Worm (Caenorhabditis elegans) whole organism, L4 larva: ENCODE data around the gene F41D9.2.
A peak's percentile ranks its signal among the peaks of the same experiment; 100 is the strongest.

Experiments
- F26F4.8 ChIP-seq: fragments of 200-800 bp; sonication (Bioruptor generic); conservative IDR thresholded peaks from 2 replicates; pipeline ENCODE4 v1.3.6; 2022; ENCODE audit warnings: missing genetic modification characterization, missing compliant biosample characterization
- R02D3.7 ChIP-seq: fragments of 150-350 bp; sonication (generic microtip); optimal IDR thresholded peaks from 3 replicates; lab custom pipeline; 2014; ENCODE audit warnings: missing biosample characterization, missing genetic modification characterization
- T20F7.1 ChIP-seq: fragments of 200-800 bp; sonication (Bioruptor generic); optimal IDR thresholded peaks from 2 replicates; lab custom pipeline; 2018; ENCODE audit warnings: mild to moderate bottlenecking, missing genetic modification characterization, missing compliant biosample characterization
- Y5F2A.4 ChIP-seq: fragments of 200-800 bp; sonication (Bioruptor generic); optimal IDR thresholded peaks from 2 replicates; lab custom pipeline; 2018; ENCODE audit warnings: mild to moderate bottlenecking, missing genetic modification characterization, missing compliant biosample characterization
- aly-2 ChIP-seq: sonication (generic microtip); optimal IDR thresholded peaks from 2 replicates; lab custom pipeline; 2018; ENCODE audit warnings: missing biosample characterization, missing genetic modification characterization
- arid-1 ChIP-seq: fragments of 200-800 bp; sonication (Bioruptor generic); conservative IDR thresholded peaks from 2 replicates; pipeline ENCODE4 v1.3.6; 2022; ENCODE audit warnings: missing genetic modification reagents, missing genetic modification characterization, missing compliant biosample characterization
- ceh-44 ChIP-seq: fragments of 200-800 bp; sonication (Bioruptor generic); IDR thresholded peaks from 2 replicates; pipeline ENCODE4 v1.3.6; 2022; ENCODE audit warnings: missing genetic modification reagents, missing genetic modification characterization, missing compliant biosample characterization
- daf-12 ChIP-seq: fragments of 150-350 bp; optimal IDR thresholded peaks from 2 replicates; lab custom pipeline; 2014; ENCODE audit warnings: missing biosample characterization, missing genetic modification reagents, missing genetic modification characterization
- daf-16 ChIP-seq, 3 experiments: sonication (generic microtip); optimal IDR thresholded peaks; 2 replicates each; lab custom pipeline; 2016 to 2017; ENCODE audit warnings: missing genetic modification characterization in 3 of 3, missing genetic modification reagents in 3 of 3, mild to moderate bottlenecking in 2 of 3, missing compliant biosample characterization in 2 of 3, missing biosample characterization in 1 of 3, moderate library complexity in 1 of 3
- daf-8 ChIP-seq: fragments of 200-800 bp; sonication (Bioruptor generic); IDR thresholded peaks from 2 replicates; pipeline ENCODE4 v1.3.6; 2022; ENCODE audit warnings: missing genetic modification characterization, missing compliant biosample characterization
- dmd-6 ChIP-seq: fragments of 200-800 bp; sonication (Bioruptor generic); IDR thresholded peaks from 2 replicates; pipeline ENCODE4 v1.3.6; 2022; ENCODE audit warnings: missing genetic modification reagents, missing genetic modification characterization, missing compliant biosample characterization
- dpl-1 ChIP-seq: fragments of 150-350 bp; optimal IDR thresholded peaks from 2 replicates; lab custom pipeline; 2014; ENCODE audit warnings: missing biosample characterization, missing genetic modification reagents, missing genetic modification characterization
- dve-1 ChIP-seq: sonication (generic microtip); optimal IDR thresholded peaks from 2 replicates; lab custom pipeline; 2017; ENCODE audit warnings: antibody characterized with exemption, mild to moderate bottlenecking, missing genetic modification characterization, missing compliant biosample characterization; ENCODE audit not compliant: insufficient read depth
- egl-43 ChIP-seq: fragments of 200-800 bp; sonication (Bioruptor generic); IDR thresholded peaks from 2 replicates; pipeline ENCODE4 v1.3.6; 2022; ENCODE audit warnings: missing genetic modification reagents, missing genetic modification characterization, missing compliant biosample characterization
- fkh-10 ChIP-seq: fragments of 150-350 bp; optimal IDR thresholded peaks from 2 replicates; lab custom pipeline; 2014; ENCODE audit warnings: missing biosample characterization, missing genetic modification reagents, missing genetic modification characterization
- hlh-11 ChIP-seq: fragments of 200-800 bp; sonication (Bioruptor generic); optimal IDR thresholded peaks from 2 replicates; lab custom pipeline; 2018; ENCODE audit warnings: mild to moderate bottlenecking, missing genetic modification characterization, missing compliant biosample characterization
- lim-7 ChIP-seq: fragments of 200-800 bp; sonication (Bioruptor generic); IDR thresholded peaks from 2 replicates; pipeline ENCODE4 v1.3.6; 2022; ENCODE audit warnings: missing genetic modification characterization, missing compliant biosample characterization
- lin-13 ChIP-seq: fragments of 150-350 bp; optimal IDR thresholded peaks from 2 replicates; lab custom pipeline; 2014; ENCODE audit warnings: missing biosample characterization, missing genetic modification reagents, missing genetic modification characterization
- madf-5 ChIP-seq, 2 experiments: fragments of 200-800 bp; sonication (Bioruptor generic); IDR thresholded peaks; 2 replicates each; pipeline ENCODE4 v1.3.6; 2022; ENCODE audit warnings: missing compliant biosample characterization in 2 of 2, missing genetic modification characterization in 2 of 2
- mep-1 ChIP-seq: fragments of 150-350 bp; sonication (generic microtip); optimal IDR thresholded peaks from 3 replicates; lab custom pipeline; 2014; ENCODE audit warnings: missing biosample characterization, missing genetic modification characterization
- mes-2 ChIP-seq: sonication (generic microtip); optimal IDR thresholded peaks from 2 replicates; lab custom pipeline; 2016; ENCODE audit warnings: missing genotype, mild to moderate bottlenecking, missing genetic modification characterization, missing compliant biosample characterization; ENCODE audit not compliant: poor library complexity, severe bottlenecking
- nhr-102 ChIP-seq: sonication (generic microtip); optimal IDR thresholded peaks from 2 replicates; lab custom pipeline; 2016; ENCODE audit warnings: mild to moderate bottlenecking, missing genetic modification characterization, moderate library complexity, missing compliant biosample characterization
- nhr-25 ChIP-seq: sonication (generic microtip); optimal IDR thresholded peaks from 2 replicates; lab custom pipeline; 2017; ENCODE audit warnings: missing genetic modification characterization, mild to moderate bottlenecking, missing compliant biosample characterization, antibody characterized with exemption, moderate library complexity, borderline replicate concordance; ENCODE audit not compliant: insufficient read depth
- nhr-28 ChIP-seq: fragments of 150-350 bp; optimal IDR thresholded peaks from 2 replicates; lab custom pipeline; 2014; ENCODE audit warnings: missing biosample characterization, missing genetic modification characterization
- nhr-42 ChIP-seq: fragments of 200-800 bp; sonication (Bioruptor generic); IDR thresholded peaks from 2 replicates; pipeline ENCODE4 v1.3.6; 2022; ENCODE audit warnings: missing genetic modification characterization, missing compliant biosample characterization
- nhr-6 ChIP-seq: fragments of 150-350 bp; optimal IDR thresholded peaks from 2 replicates; lab custom pipeline; 2014; ENCODE audit warnings: missing biosample characterization, missing genetic modification characterization
- pha-4 ChIP-seq, 2 experiments: fragments of 150-350 bp in 1 of 2; fragments of 200-800 bp in 1 of 2; sonication (Bioruptor generic) in 1 of 2; IDR thresholded peaks in 1 of 2; optimal IDR thresholded peaks in 1 of 2; 2 replicates each; pipeline versions ENCODE4 v1.3.6 to Lab custom; 2014 to 2022; ENCODE audit warnings: missing genetic modification characterization in 2 of 2, missing genetic modification reagents in 2 of 2, missing biosample characterization in 1 of 2, missing compliant biosample characterization in 1 of 2
- snpc-1.2 ChIP-seq: fragments of 200-800 bp; sonication (Bioruptor generic); IDR thresholded peaks from 2 replicates; pipeline ENCODE4 v1.3.6; 2022; ENCODE audit warnings: missing genetic modification reagents, missing genetic modification characterization, missing compliant biosample characterization
- snpc-4 ChIP-seq: fragments of 150-350 bp; optimal IDR thresholded peaks from 2 replicates; lab custom pipeline; 2014; ENCODE audit warnings: missing biosample characterization, missing genetic modification characterization
- tra-1 ChIP-seq: fragments of 200-800 bp; sonication (Bioruptor generic); IDR thresholded peaks from 2 replicates; pipeline ENCODE4 v1.3.6; 2022; ENCODE audit warnings: missing genetic modification reagents, missing genetic modification characterization, missing compliant biosample characterization
- unc-62 ChIP-seq, 3 experiments: fragments of 150-350 bp in 1 of 3; sonication (generic microtip); optimal IDR thresholded peaks in 2 of 3; peaks in 1 of 3; 1 replicate in 1 of 3; 2 replicates in 2 of 3; lab custom pipeline; 2014 to 2017; ENCODE audit warnings: missing biosample characterization in 3 of 3, missing genetic modification characterization in 3 of 3, missing genetic modification reagents in 3 of 3, missing genotype in 1 of 3
- vab-7 ChIP-seq: fragments of 200-800 bp; sonication (Bioruptor generic); IDR thresholded peaks from 2 replicates; pipeline ENCODE4 v1.3.6; 2022; ENCODE audit warnings: missing genetic modification reagents, missing genetic modification characterization, missing compliant biosample characterization
- ztf-7 ChIP-seq: fragments of 150-350 bp; optimal IDR thresholded peaks from 2 replicates; lab custom pipeline; 2014; ENCODE audit warnings: missing biosample characterization, missing genetic modification characterization

Gene F41D9.2

ce11 chrX:8422020-8422419 lies 37.3 kb upstream of the F41D9.2 start, which contains the start of gene tag-123 (continued):
- TF ChIP-seq madf-5 (GFP tag; IDR thresholded peaks at IDR 0.05; lab: Robert Waterston, UW): no peak
- peak; percentile 46 for TF ChIP-seq fkh-10
- peak; percentile 69 for TF ChIP-seq dve-1 (tag; lab: Kevin White, UChicago)
- no peak for TF ChIP-seq lim-7 (GFP tag; lab: Robert Waterston, UW)
- TF ChIP-seq nhr-6: peak; percentile 71
- peak; percentile 16 for TF ChIP-seq nhr-28
- TF ChIP-seq arid-1 (GFP tag; lab: Robert Waterston, UW): 0 out of 2 replicates have a peak, but pooled peaks have one; percentile 15
- no peak for TF ChIP-seq aly-2 (tag; lab: Kevin White, UChicago)
- TF ChIP-seq nhr-102 (tag; lab: Kevin White, UChicago): peak; percentile 2
- peak; percentile 59 for TF ChIP-seq dpl-1 (GFP tag; lab: Kevin White, UChicago)
- peak; percentile 53 for TF ChIP-seq R02D3.7 (tag; lab: Kevin White, UChicago)
- TF ChIP-seq ztf-7 (tag; lab: Kevin White, UChicago): no peak
- peak; percentile 77 for TF ChIP-seq mes-2 (tag; lab: Kevin White, UChicago)
- TF ChIP-seq nhr-25 (tag; lab: Kevin White, UChicago): peak; percentile 7

- peak; percentile 81 for TF ChIP-seq dmd-6
- TF ChIP-seq nhr-102 (tag; lab: Kevin White, UChicago): no peak
Observed at ce11 chrX:8421594-8421993, 36.8 kb upstream of the F41D9.2 start.

DNA sequence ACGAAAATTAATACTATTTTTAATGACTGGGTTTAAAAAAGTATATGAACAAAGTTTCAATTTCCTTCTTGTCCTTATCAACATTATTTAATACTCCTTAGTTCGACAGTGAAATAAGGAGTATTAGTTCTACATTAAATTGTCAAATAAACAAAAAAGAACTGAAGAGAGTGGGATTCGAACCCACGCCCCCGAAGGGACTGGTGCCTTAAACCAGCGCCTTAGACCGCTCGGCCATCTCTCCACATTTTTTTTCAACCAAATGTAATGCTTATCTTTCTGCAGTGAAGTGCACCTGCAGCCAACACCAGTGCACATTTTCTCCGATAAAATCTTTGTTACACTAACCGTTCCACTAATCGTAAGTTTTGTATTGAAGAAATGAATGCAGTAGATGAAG lies 34.5 kb upstream of the F41D9.2 start:
- TF ChIP-seq snpc-1.2 (peak; percentile 76), lim-7 (GFP tag; lab: Robert Waterston, UW) (peak; percentile 68), vab-7 (peak; percentile 47; the same call in 1 of the 2 replicates), arid-1 (GFP tag; lab: Robert Waterston, UW) (0 out of 2 replicates have a peak, but pooled peaks have one; percentile 39), egl-43 (GFP tag; lab: Robert Waterston, UW) (peak; percentile 77), snpc-4 (tag; lab: Kevin White, UChicago) (no peak), mep-1 (tag; lab: Kevin White, UChicago) (peak; percentile 19), F26F4.8 (peak; percentile 62; the same call in 1 of the 2 replicates), mes-2 (tag; lab: Kevin White, UChicago) (peak; percentile 50), dve-1 (tag; lab: Kevin White, UChicago) (peak; percentile 46), daf-12 (tag; lab: Kevin White, UChicago) (no peak), pha-4 (GFP tag; IDR thresholded peaks at IDR 0.05; lab: Robert Waterston, UW) (peak; percentile 63), pha-4 (tag; optimal IDR thresholded peaks at IDR 0.05; lab: Kevin White, UChicago) (no peak), T20F7.1 (GFP tag; lab: Kevin White, UChicago) (peak; percentile 3), lin-13 (peak; percentile 7), tra-1 (GFP tag; lab: Robert Waterston, UW) (peak; percentile 40; the same call in 1 of the 2 replicates), unc-62 (GFP tag; optimal IDR thresholded peaks at IDR 0.05 in 1 of 2; lab: Kevin White, UChicago) (peak in 1 of 2 experiments; percentile 77), unc-62 (tag; optimal IDR thresholded peaks at IDR 0.05; lab: Kevin White, UChicago) (no peak), nhr-6 (peak; percentile 18), hlh-11 (tag; lab: Kevin White, UChicago) (no peak), Y5F2A.4 (no peak), daf-16 (GFP tag; optimal IDR thresholded peaks at IDR 0.05; lab: Kevin White, UChicago) (no peak), daf-16 (tag; optimal IDR thresholded peaks at IDR 0.05; lab: Kevin White, UChicago) (peak; percentile 37), daf-8 (GFP tag; lab: Robert Waterston, UW) (no peak)

- TF ChIP-seq ceh-44 (GFP tag; lab: Robert Waterston, UW) (no peak), nhr-42 (GFP tag; lab: Robert Waterston, UW) (peak; percentile 24; the same call in 1 of the 2 replicates), hlh-11 (tag; lab: Kevin White, UChicago) (peak; percentile 43)
- TF ChIP-seq, all 104 proteins: peak for 2
Observed at ce11 chrX:8418382-8418781, 33.6 kb upstream of the F41D9.2 start, which contains the start of gene spp-13. TSS of gene spp-13 (minus strand) at chrX:8418524.
